Fruit fly (Drosophila melanogaster) whole organism, embryonic: ENCODE measurements around the gene CG42781.

Experiments used
- Bgb ChIP-seq: fragments of 200-800 bp; sonication (Bioruptor generic); IDR thresholded peaks from 2 replicates; pipeline ENCODE4 v1.3.6; 2022; ENCODE audit warnings: missing biosample characterization, missing genetic modification characterization; ENCODE audit not compliant: partially characterized antibody
- Bteb2 ChIP-seq: fragments of 200-800 bp; sonication (Bioruptor generic); optimal IDR thresholded peaks from 2 replicates; lab custom pipeline; 2016; ENCODE audit warnings: missing biosample characterization, missing genetic modification characterization
- CG10654 ChIP-seq: fragments of 200-800 bp; sonication (Bioruptor generic); optimal IDR thresholded peaks from 2 replicates; lab custom pipeline; 2016; ENCODE audit warnings: missing biosample characterization, missing genetic modification characterization
- CG11398 ChIP-seq: fragments of 200-800 bp; sonication (Bioruptor generic); optimal IDR thresholded peaks from 2 replicates; lab custom pipeline; 2016; ENCODE audit warnings: missing biosample characterization, missing genetic modification characterization
- CG1233 ChIP-seq: fragments of 200-800 bp; sonication (Bioruptor generic); optimal IDR thresholded peaks from 4 replicates; lab custom pipeline; 2018; ENCODE audit warnings: missing biosample characterization, mild to moderate bottlenecking, missing genetic modification characterization
- CG13894 ChIP-seq: fragments of 200-800 bp; sonication (Bioruptor generic); optimal IDR thresholded peaks from 3 replicates; lab custom pipeline; 2018; ENCODE audit warnings: missing biosample characterization, mild to moderate bottlenecking, missing genetic modification characterization, moderate library complexity
- CG17385 ChIP-seq: fragments of 200-800 bp; sonication (Bioruptor generic); optimal IDR thresholded peaks from 3 replicates; lab custom pipeline; 2018; ENCODE audit warnings: missing biosample characterization, mild to moderate bottlenecking, missing genetic modification characterization
- CG18599 ChIP-seq: fragments of 200-800 bp; sonication (Bioruptor generic); optimal IDR thresholded peaks from 3 replicates; lab custom pipeline; 2017; ENCODE audit warnings: missing biosample characterization, missing genetic modification characterization, mild to moderate bottlenecking, moderate library complexity, missing genetic modification reagents
- CG18764 ChIP-seq: fragments of 200-800 bp; sonication (Bioruptor generic); optimal IDR thresholded peaks from 3 replicates; lab custom pipeline; 2016; ENCODE audit warnings: missing biosample characterization, missing genetic modification characterization
- CG3281 ChIP-seq: fragments of 200-800 bp; sonication (Bioruptor generic); optimal IDR thresholded peaks from 3 replicates; lab custom pipeline; 2017; ENCODE audit warnings: missing biosample characterization, mild to moderate bottlenecking, missing genetic modification characterization
- CG4328 ChIP-seq: fragments of 200-800 bp; sonication (Bioruptor generic); optimal IDR thresholded peaks from 3 replicates; lab custom pipeline; 2017; ENCODE audit warnings: missing biosample characterization, missing genetic modification reagents, missing genetic modification characterization
- CG4360 ChIP-seq: fragments of 200-800 bp; sonication (Bioruptor generic); IDR thresholded peaks from 2 replicates; pipeline ENCODE4 v1.3.6; 2022; ENCODE audit warnings: missing biosample characterization, missing genetic modification characterization
- CG4854 ChIP-seq: fragments of 200-800 bp; sonication (Bioruptor generic); optimal IDR thresholded peaks from 2 replicates; lab custom pipeline; 2016; ENCODE audit warnings: missing biosample characterization, missing genetic modification characterization, inconsistent platforms
- CG6175 ChIP-seq: fragments of 200-800 bp; sonication (Bioruptor generic); IDR thresholded peaks from 3 replicates; pipeline ENCODE4 v1.3.6; 2022; ENCODE audit warnings: missing biosample characterization, missing genetic modification characterization
- CG6654 ChIP-seq: fragments of 200-800 bp; sonication (Bioruptor generic); optimal IDR thresholded peaks from 2 replicates; lab custom pipeline; 2017; ENCODE audit warnings: missing biosample characterization, mild to moderate bottlenecking, missing genetic modification characterization
- CG6689 ChIP-seq: fragments of 200-800 bp; sonication (Bioruptor generic); IDR thresholded peaks from 2 replicates; pipeline ENCODE4 v1.3.6; 2022; ENCODE audit warnings: missing biosample characterization, missing genetic modification characterization
- CTCF ChIP-seq: fragments of 200-800 bp; sonication (Bioruptor generic); optimal IDR thresholded peaks from 2 replicates; lab custom pipeline; 2017; ENCODE audit warnings: missing biosample characterization, mild to moderate bottlenecking, missing genetic modification characterization, moderate library complexity
- Camta ChIP-seq: fragments of 200-800 bp; sonication (Bioruptor generic); optimal IDR thresholded peaks from 2 replicates; lab custom pipeline; 2016; ENCODE audit warnings: missing biosample characterization, missing genetic modification characterization
- Dbx ChIP-seq: fragments of 200-800 bp; sonication (Bioruptor generic); IDR thresholded peaks from 3 replicates; pipeline ENCODE4 v1.3.6; 2022; ENCODE audit warnings: missing biosample characterization, missing genetic modification characterization
- Doc3 ChIP-seq: fragments of 200-800 bp; sonication (Bioruptor generic); IDR thresholded peaks from 3 replicates; pipeline ENCODE4 v1.3.6; 2022; ENCODE audit warnings: missing biosample characterization, missing genetic modification characterization; ENCODE audit not compliant: partially characterized antibody
- Fer3 ChIP-seq: fragments of 200-800 bp; sonication (Bioruptor generic); optimal IDR thresholded peaks from 2 replicates; lab custom pipeline; 2018; ENCODE audit warnings: missing biosample characterization, mild to moderate bottlenecking, missing genetic modification characterization, moderate library complexity
- HLH3B ChIP-seq: fragments of 200-800 bp; sonication (Bioruptor generic); IDR thresholded peaks from 2 replicates; pipeline ENCODE4 v1.3.6; 2022; ENCODE audit warnings: missing biosample characterization, missing genetic modification characterization
- HmgZ ChIP-seq: fragments of 200-800 bp; sonication (Bioruptor generic); optimal IDR thresholded peaks from 2 replicates; lab custom pipeline; 2018; ENCODE audit warnings: missing biosample characterization, mild to moderate bottlenecking, missing genetic modification characterization
- Hmx ChIP-seq: fragments of 200-800 bp; sonication (Bioruptor generic); optimal IDR thresholded peaks from 2 replicates; lab custom pipeline; 2016; ENCODE audit warnings: missing biosample characterization, missing genetic modification characterization
- Med ChIP-seq: fragments of 200-800 bp; sonication (Bioruptor generic); peaks from one replicate; lab custom pipeline; 2016; ENCODE audit warnings: missing biosample characterization, missing genetic modification characterization, mild to moderate bottlenecking, inconsistent platforms, moderate library complexity
- NC2α ChIP-seq: fragments of 200-800 bp; sonication (Bioruptor generic); optimal IDR thresholded peaks from 2 replicates; lab custom pipeline; 2016; ENCODE audit warnings: missing biosample characterization, missing genetic modification characterization
- NK7.1 ChIP-seq: fragments of 200-800 bp; sonication (Bioruptor generic); optimal IDR thresholded peaks from 3 replicates; lab custom pipeline; 2016; ENCODE audit warnings: missing biosample characterization, missing genetic modification characterization
- Nf-YB ChIP-seq: fragments of 200-800 bp; sonication (Bioruptor generic); optimal IDR thresholded peaks from 3 replicates; lab custom pipeline; 2019; ENCODE audit warnings: missing biosample characterization, mild to moderate bottlenecking, missing genetic modification characterization, moderate library complexity
- Scr ChIP-seq: fragments of 200-800 bp; sonication (Bioruptor generic); IDR thresholded peaks from 2 replicates; pipeline ENCODE4 v1.3.6; 2022; ENCODE audit warnings: missing biosample characterization, missing genetic modification characterization; ENCODE audit not compliant: partially characterized antibody
- Side ChIP-seq: fragments of 200-800 bp; sonication (Bioruptor generic); optimal IDR thresholded peaks from 2 replicates; lab custom pipeline; 2016; ENCODE audit warnings: missing biosample characterization, missing genetic modification characterization
- Sin3A ChIP-seq: fragments of >200 bp; optimal IDR thresholded peaks from 2 replicates; lab custom pipeline; 2018
- Ssrp ChIP-seq: fragments of 200-800 bp; sonication (Bioruptor generic); optimal IDR thresholded peaks from 2 replicates; lab custom pipeline; 2018; ENCODE audit warnings: missing biosample characterization, mild to moderate bottlenecking, missing genetic modification characterization, moderate library complexity
- ab ChIP-seq: fragments of 200-800 bp; sonication (Bioruptor generic); optimal IDR thresholded peaks from 2 replicates; lab custom pipeline; 2016; ENCODE audit warnings: missing biosample characterization, missing genetic modification characterization
- al ChIP-seq: fragments of 200-800 bp; sonication (Bioruptor generic); IDR thresholded peaks from 2 replicates; pipeline ENCODE4 v1.3.6; 2022; ENCODE audit warnings: missing biosample characterization, missing genetic modification characterization
- bigmax ChIP-seq: fragments of 200-800 bp; sonication (Bioruptor generic); optimal IDR thresholded peaks from 2 replicates; lab custom pipeline; 2018; ENCODE audit warnings: missing biosample characterization, mild to moderate bottlenecking, missing genetic modification characterization
- bowl ChIP-seq: fragments of 200-800 bp; sonication (Bioruptor generic); IDR thresholded peaks from 2 replicates; pipeline ENCODE4 v1.3.6; 2022; ENCODE audit warnings: missing biosample characterization, missing genetic modification characterization
- danr ChIP-seq: fragments of 200-800 bp; sonication (Bioruptor generic); IDR thresholded peaks from 2 replicates; pipeline ENCODE4 v1.3.6; 2022; ENCODE audit warnings: missing biosample characterization, missing genetic modification characterization
- dmrt99B ChIP-seq: fragments of 200-800 bp; sonication (Bioruptor generic); optimal IDR thresholded peaks from 2 replicates; lab custom pipeline; 2018; ENCODE audit warnings: missing biosample characterization, mild to moderate bottlenecking, missing genetic modification characterization, moderate library complexity
- ems ChIP-seq: fragments of 200-800 bp; sonication (Bioruptor generic); optimal IDR thresholded peaks from 3 replicates; lab custom pipeline; 2016; ENCODE audit warnings: missing biosample characterization, missing genetic modification characterization
- gcm2 ChIP-seq: fragments of 200-800 bp; sonication (Bioruptor generic); optimal IDR thresholded peaks from 2 replicates; lab custom pipeline; 2016; ENCODE audit warnings: missing biosample characterization, missing genetic modification characterization
- jigr1 ChIP-seq: fragments of 200-800 bp; sonication (Bioruptor generic); IDR thresholded peaks from 3 replicates; pipeline ENCODE4 v1.3.6; 2022; ENCODE audit warnings: missing biosample characterization, missing genetic modification characterization
- jumu ChIP-seq: fragments of 200-800 bp; sonication (Bioruptor generic); optimal IDR thresholded peaks from 3 replicates; lab custom pipeline; 2016; ENCODE audit warnings: missing biosample characterization, missing genetic modification characterization
- odd ChIP-seq: fragments of 200-800 bp; sonication (Bioruptor generic); optimal IDR thresholded peaks from 2 replicates; lab custom pipeline; 2017; ENCODE audit warnings: missing biosample characterization, mild to moderate bottlenecking, missing genetic modification characterization
- phol ChIP-seq: fragments of 200-800 bp; sonication (Bioruptor generic); optimal IDR thresholded peaks from 3 replicates; lab custom pipeline; 2018; ENCODE audit warnings: missing biosample characterization, mild to moderate bottlenecking, missing genetic modification characterization, moderate library complexity
- pita ChIP-seq: fragments of 200-800 bp; sonication (Bioruptor generic); optimal IDR thresholded peaks from 2 replicates; lab custom pipeline; 2017; ENCODE audit warnings: missing biosample characterization, mild to moderate bottlenecking, missing genetic modification characterization
- psq ChIP-seq: fragments of 200-800 bp; sonication (Bioruptor generic); optimal IDR thresholded peaks from 2 replicates; lab custom pipeline; 2017; ENCODE audit warnings: missing biosample characterization, missing genetic modification characterization
- sima ChIP-seq: fragments of 200-800 bp; sonication (Bioruptor generic); optimal IDR thresholded peaks from 2 replicates; lab custom pipeline; 2016; ENCODE audit warnings: missing biosample characterization, missing genetic modification characterization
- sqz ChIP-seq: fragments of 200-800 bp; sonication (Bioruptor generic); optimal IDR thresholded peaks from 3 replicates; lab custom pipeline; 2018; ENCODE audit warnings: missing biosample characterization, mild to moderate bottlenecking, missing genetic modification characterization
- sr ChIP-seq: fragments of 200-800 bp; sonication (Bioruptor generic); IDR thresholded peaks from 3 replicates; pipeline ENCODE4 v1.3.6; 2022; ENCODE audit warnings: missing biosample characterization, missing genetic modification characterization
- zf30C ChIP-seq: fragments of 200-800 bp; sonication (Bioruptor generic); optimal IDR thresholded peaks from 3 replicates; lab custom pipeline; 2018; ENCODE audit warnings: missing biosample characterization, mild to moderate bottlenecking, missing genetic modification characterization

CG42781 gene

DNA sequence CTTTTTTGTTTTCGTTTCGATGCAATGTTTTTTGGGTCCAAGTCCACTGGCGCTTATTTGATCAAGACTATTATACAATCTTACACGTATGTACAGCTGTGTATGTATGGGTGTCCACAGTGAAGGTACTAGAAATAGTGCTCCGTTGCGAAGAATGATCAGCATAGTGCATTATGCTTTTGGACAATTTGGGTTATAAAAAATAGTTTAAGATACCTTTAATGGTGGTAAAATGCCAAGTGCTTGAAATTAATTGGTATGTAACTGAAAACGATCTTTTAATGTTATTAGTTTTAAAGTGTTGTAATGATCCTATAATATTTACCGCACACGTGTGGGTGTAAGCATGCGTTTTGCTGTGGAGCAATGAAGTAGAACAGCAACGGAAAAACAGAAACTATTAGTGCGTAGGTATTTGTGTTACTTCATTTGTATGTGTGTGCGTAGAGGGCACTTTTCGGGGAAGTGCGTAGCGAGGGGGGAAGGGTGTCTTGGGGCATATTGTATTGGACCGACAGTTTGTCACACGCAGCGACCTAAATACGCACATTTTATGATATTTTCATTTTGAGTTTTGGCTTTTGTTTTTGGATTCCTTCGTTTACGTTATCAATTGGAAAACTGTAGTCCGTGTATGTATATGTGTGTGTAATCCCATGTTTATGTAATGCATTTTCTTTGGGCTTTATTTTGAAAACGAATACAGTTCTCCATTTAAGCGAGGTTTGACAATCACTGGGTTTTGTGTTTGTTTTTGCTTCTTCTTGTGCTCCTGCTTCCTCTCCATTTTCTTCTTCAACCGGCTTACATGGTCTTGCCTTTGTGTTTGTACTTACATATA is 46.4 kb downstream of the CG42781 start (continued):
- peak; percentile 54; the same call in 1 of the 3 replicates for TF ChIP-seq CG6175 (GFP tag; lab: Robert Waterston, UW)
- peak; percentile 50; the same call in 1 of the 2 replicates for TF ChIP-seq al (GFP tag; lab: Robert Waterston, UW)
- TF ChIP-seq Scr, result no peak
- TF ChIP-seq danr (GFP tag; lab: Robert Waterston, UW), result peak; percentile 80
- peak; percentile 92 for TF ChIP-seq CG1233 (GFP tag; lab: Kevin White, UChicago)
- TF ChIP-seq Ssrp (tag; lab: Kevin White, UChicago), result peak; percentile 93
- TF ChIP-seq HmgZ (tag; lab: Kevin White, UChicago), result peak; percentile 85
- peak; percentile 49 for TF ChIP-seq NK7.1
- no peak for TF ChIP-seq psq (GFP tag; lab: Kevin White, UChicago)
- peak; percentile 62 for TF ChIP-seq CG4360 (GFP tag; lab: Robert Waterston, UW)
- peak; percentile 83 for TF ChIP-seq CG17385 (GFP tag; lab: Kevin White, UChicago)
- peak; percentile 72 for TF ChIP-seq ab (GFP tag; lab: Kevin White, UChicago)
- peak; percentile 89 for TF ChIP-seq CG10654 (GFP tag; lab: Kevin White, UChicago)
- TF ChIP-seq CG18764 (GFP tag; lab: Kevin White, UChicago), result peak; percentile 80
- TF ChIP-seq jumu (GFP tag; lab: Kevin White, UChicago), result peak; percentile 88
- TF ChIP-seq CG13894, result peak; percentile 1
- TF ChIP-seq HLH3B (GFP tag; lab: Robert Waterston, UW), result peak; percentile 85
- TF ChIP-seq CTCF (GFP tag; lab: Kevin White, UChicago), result peak; percentile 58
- no peak for TF ChIP-seq zf30C (GFP tag; lab: Kevin White, UChicago)
- peak; percentile 84 for TF ChIP-seq CG11398
- peak; percentile 52 for TF ChIP-seq Hmx (GFP tag; lab: Kevin White, UChicago)
- TF ChIP-seq CG6689 (GFP tag; lab: Robert Waterston, UW), result peak; percentile 92
- peak; percentile 18 for TF ChIP-seq CG4328 (GFP tag; lab: Kevin White, UChicago)
- TF ChIP-seq Med (GFP tag; lab: Kevin White, UChicago), result peak; percentile 96
- peak; percentile 47; the same call in 1 of the 3 replicates for TF ChIP-seq sr (GFP tag; lab: Robert Waterston, UW)
- TF ChIP-seq CG4854 (GFP tag; lab: Kevin White, UChicago), result peak; percentile 83
- TF ChIP-seq bigmax (GFP tag; lab: Kevin White, UChicago), result no peak
- TF ChIP-seq Dbx (GFP tag; lab: Robert Waterston, UW), result no peak
- TF ChIP-seq Nf-YB, result peak; percentile 79
- no peak for TF ChIP-seq Sin3A (lab: Kevin White, UChicago)
- peak; percentile 90 for TF ChIP-seq CG18599 (GFP tag; lab: Kevin White, UChicago)
- TF ChIP-seq NC2α (GFP tag; lab: Kevin White, UChicago), result peak; percentile 85
- TF ChIP-seq Fer3 (tag; lab: Kevin White, UChicago), result peak; percentile 81
- TF ChIP-seq CG3281 (GFP tag; lab: Kevin White, UChicago), result peak; percentile 86
- peak; percentile 86 for TF ChIP-seq Camta
- peak; percentile 90 for TF ChIP-seq Side (GFP tag; lab: Kevin White, UChicago)
- TF ChIP-seq odd (GFP tag; lab: Kevin White, UChicago), result peak; percentile 81
- TF ChIP-seq Doc3 (GFP tag; lab: Robert Waterston, UW), result no peak
- peak; percentile 48; the same call in 1 of the 2 replicates for TF ChIP-seq bowl (GFP tag; lab: Robert Waterston, UW)
- peak; percentile 97 for TF ChIP-seq CG6654 (GFP tag; lab: Kevin White, UChicago)
- TF ChIP-seq sqz (GFP tag; lab: Kevin White, UChicago), result peak; percentile 57
- no peak for TF ChIP-seq Bgb (GFP tag; lab: Robert Waterston, UW)
- TF ChIP-seq dmrt99B (tag; lab: Kevin White, UChicago), result peak; percentile 97
- peak; percentile 78; the same call in 2 of the 3 replicates for TF ChIP-seq jigr1
- peak; percentile 64 for TF ChIP-seq sima (GFP tag; lab: Kevin White, UChicago)
- TF ChIP-seq phol (tag; lab: Kevin White, UChicago), result peak; percentile 96
- peak; percentile 88 for TF ChIP-seq ems (GFP tag; lab: Kevin White, UChicago)
- TF ChIP-seq pita, result no peak
- TF ChIP-seq gcm2 (GFP tag; lab: Kevin White, UChicago), result peak; percentile 83
- TF ChIP-seq Bteb2, result peak; percentile 66
